Worm (Caenorhabditis elegans): ENCODE data around the gene C16B8.2.

DNA sequence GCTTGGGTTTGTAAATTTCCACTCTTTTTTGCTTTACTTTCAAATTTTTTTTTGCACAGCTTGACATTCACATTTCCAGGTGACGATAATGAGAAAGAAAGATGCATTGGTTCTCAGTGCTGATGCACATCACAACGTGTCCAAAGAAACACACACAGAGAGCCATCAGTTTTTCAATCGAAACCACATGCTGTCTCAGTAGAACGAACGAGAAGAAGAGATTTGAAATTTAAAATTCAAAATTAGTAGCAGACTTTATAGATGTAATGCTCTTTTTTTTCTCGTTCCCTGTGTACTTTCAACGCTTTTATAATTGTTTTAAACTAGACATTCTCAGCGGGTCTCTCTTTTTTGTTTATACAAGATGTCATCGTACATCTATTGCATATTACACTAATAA is 28.7 kb downstream of the C16B8.2 start:
- no peak for TF ChIP-seq ama-1 (optimal IDR thresholded peaks at IDR 0.05)
- no peak for TF ChIP-seq ceh-13 (GFP tag; optimal IDR thresholded peaks at IDR 0.05)
- TF ChIP-seq ets-7 (tag; optimal IDR thresholded peaks at IDR 0.05) = no peak
- TF ChIP-seq B0310.2 (tag; optimal IDR thresholded peaks at IDR 0.05) = no peak
- no peak for TF ChIP-seq aly-1 (tag; optimal IDR thresholded peaks at IDR 0.05)
- TF ChIP-seq hmg-4 (GFP tag; optimal IDR thresholded peaks at IDR 0.05) = no peak

All from whole organism, early embryonic.